Fruit fly (Drosophila melanogaster) whole organism, embryonic: Measurements from ENCODE around the gene mib1.
A peak's percentile ranks its signal among the peaks of the same experiment; 100 is the strongest.

Experiments used
- ATbp ChIP-seq: fragments of 200-800 bp; sonication (Bioruptor generic); optimal IDR thresholded peaks from 2 replicates; lab custom pipeline; 2017; ENCODE audit warnings: missing biosample characterization, mild to moderate bottlenecking, missing genetic modification characterization, missing genetic modification reagents
- Atf-2 ChIP-seq: fragments of 200-800 bp; sonication (Bioruptor generic); optimal IDR thresholded peaks from 2 replicates; lab custom pipeline; 2016; ENCODE audit warnings: missing biosample characterization, missing genetic modification characterization
- CG10209 ChIP-seq: fragments of 200-800 bp; sonication (Bioruptor generic); optimal IDR thresholded peaks from 3 replicates; lab custom pipeline; 2017; ENCODE audit warnings: missing biosample characterization, mild to moderate bottlenecking, missing genetic modification characterization, missing genetic modification reagents
- CG1024 ChIP-seq: fragments of 200-800 bp; sonication (Bioruptor generic); IDR thresholded peaks from 2 replicates; pipeline ENCODE4 v1.3.6; 2022; ENCODE audit warnings: missing biosample characterization, missing genetic modification characterization
- CG11093 ChIP-seq: fragments of 200-800 bp; sonication (Bioruptor generic); IDR thresholded peaks from 3 replicates; pipeline ENCODE4 v1.3.6; 2022; ENCODE audit warnings: missing biosample characterization, missing genetic modification characterization
- CG11560 ChIP-seq: fragments of 200-800 bp; sonication (Bioruptor generic); IDR thresholded peaks from 3 replicates; pipeline ENCODE4 v1.3.6; 2022; ENCODE audit warnings: missing biosample characterization, missing genetic modification characterization
- CG12071 ChIP-seq: fragments of 200-800 bp; sonication (Bioruptor generic); optimal IDR thresholded peaks from 3 replicates; lab custom pipeline; 2018; ENCODE audit warnings: missing biosample characterization, mild to moderate bottlenecking, missing genetic modification characterization
- CG12236 ChIP-seq: fragments of 200-800 bp; sonication (Bioruptor generic); optimal IDR thresholded peaks from 2 replicates; lab custom pipeline; 2016; ENCODE audit warnings: missing biosample characterization, missing genetic modification characterization
- CG12391 ChIP-seq: fragments of 200-800 bp; sonication (Bioruptor generic); optimal IDR thresholded peaks from 3 replicates; lab custom pipeline; 2018; ENCODE audit warnings: missing biosample characterization, mild to moderate bottlenecking, missing genetic modification characterization, moderate library complexity
- CG12744 ChIP-seq: fragments of 200-800 bp; sonication (Bioruptor generic); optimal IDR thresholded peaks from 2 replicates; lab custom pipeline; 2016; ENCODE audit warnings: missing biosample characterization, missing genetic modification characterization
- CG14050 ChIP-seq: fragments of 200-800 bp; sonication (Bioruptor generic); IDR thresholded peaks from 3 replicates; pipeline ENCODE4 v1.3.6; 2022; ENCODE audit warnings: missing biosample characterization, missing genetic modification characterization
- CG14441 ChIP-seq: fragments of 200-800 bp; sonication (Bioruptor generic); IDR thresholded peaks from 2 replicates; pipeline ENCODE4 v1.3.6; 2022; ENCODE audit warnings: missing biosample characterization, missing genetic modification characterization
- CG15269 ChIP-seq: fragments of 200-800 bp; sonication (Bioruptor generic); optimal IDR thresholded peaks from 2 replicates; lab custom pipeline; 2018; ENCODE audit warnings: missing biosample characterization, mild to moderate bottlenecking, missing genetic modification characterization, moderate library complexity
- CG18476 ChIP-seq: fragments of 200-800 bp; sonication (Bioruptor generic); optimal IDR thresholded peaks from 2 replicates; lab custom pipeline; 2016; ENCODE audit warnings: missing biosample characterization, mild to moderate bottlenecking, missing genetic modification characterization
- CG18764 ChIP-seq: fragments of 200-800 bp; sonication (Bioruptor generic); optimal IDR thresholded peaks from 3 replicates; lab custom pipeline; 2016; ENCODE audit warnings: missing biosample characterization, missing genetic modification characterization
- CG2678 ChIP-seq: fragments of 200-800 bp; sonication (Bioruptor generic); optimal IDR thresholded peaks from 3 replicates; lab custom pipeline; 2019; ENCODE audit warnings: missing biosample characterization, mild to moderate bottlenecking, missing genetic modification characterization, moderate library complexity
- CG31224 ChIP-seq: fragments of 200-800 bp; sonication (Bioruptor generic); IDR thresholded peaks from 2 replicates; pipeline ENCODE4 v1.3.6; 2022; ENCODE audit warnings: missing biosample characterization, missing genetic modification characterization
- CG6175 ChIP-seq: fragments of 200-800 bp; sonication (Bioruptor generic); IDR thresholded peaks from 3 replicates; pipeline ENCODE4 v1.3.6; 2022; ENCODE audit warnings: missing biosample characterization, missing genetic modification characterization
- D ChIP-seq, 2 experiments: fragments of 200-800 bp in 1 of 2; fragments of >200 bp in 1 of 2; sonication (Bioruptor generic) in 1 of 2; optimal IDR thresholded peaks; 2 replicates in 1 of 2; 3 replicates in 1 of 2; lab custom pipeline; 2017; ENCODE audit warnings: mild to moderate bottlenecking in 1 of 2, missing biosample characterization in 1 of 2, missing genetic modification characterization in 1 of 2, missing genetic modification reagents in 1 of 2
- Deaf1 ChIP-seq: fragments of 200-800 bp; optimal IDR thresholded peaks from 3 replicates; lab custom pipeline; 2019; ENCODE audit warnings: missing biosample characterization, mild to moderate bottlenecking, missing genetic modification characterization, moderate library complexity
- Dll ChIP-seq: fragments of 200-800 bp; sonication (Bioruptor generic); IDR thresholded peaks from 4 replicates; pipeline ENCODE4 v1.3.6; 2022; ENCODE audit warnings: missing biosample characterization, missing genetic modification characterization; ENCODE audit not compliant: partially characterized antibody
- E2f1 ChIP-seq: fragments of 200-800 bp; sonication (Bioruptor generic); IDR thresholded peaks from 2 replicates; pipeline ENCODE4 v1.3.6; 2022; ENCODE audit warnings: missing biosample characterization, missing genetic modification characterization
- HmgZ ChIP-seq: fragments of 200-800 bp; sonication (Bioruptor generic); optimal IDR thresholded peaks from 2 replicates; lab custom pipeline; 2018; ENCODE audit warnings: missing biosample characterization, mild to moderate bottlenecking, missing genetic modification characterization
- Hmr ChIP-seq: fragments of 200-800 bp; sonication (Bioruptor generic); optimal IDR thresholded peaks from 3 replicates; lab custom pipeline; 2017; ENCODE audit warnings: mild to moderate bottlenecking, missing biosample characterization, missing genetic modification reagents, missing genetic modification characterization
- Hr3 ChIP-seq: fragments of 200-800 bp; sonication (Bioruptor generic); optimal IDR thresholded peaks from 3 replicates; lab custom pipeline; 2016; ENCODE audit warnings: missing biosample characterization, missing genetic modification characterization
- Jarid2 ChIP-seq: fragments of 200-800 bp; sonication (Bioruptor generic); optimal IDR thresholded peaks from 3 replicates; lab custom pipeline; 2017; ENCODE audit warnings: mild to moderate bottlenecking, missing biosample characterization, missing genetic modification reagents, missing genetic modification characterization
- MESR4 ChIP-seq: fragments of 200-800 bp; sonication (Bioruptor generic); optimal IDR thresholded peaks from 2 replicates; lab custom pipeline; 2018; ENCODE audit warnings: missing biosample characterization, mild to moderate bottlenecking, missing genetic modification characterization, moderate library complexity
- Max ChIP-seq: fragments of 200-800 bp; sonication (Bioruptor generic); optimal IDR thresholded peaks from 2 replicates; lab custom pipeline; 2016; ENCODE audit warnings: missing biosample characterization, mild to moderate bottlenecking, missing genetic modification characterization
- Med ChIP-seq: fragments of 200-800 bp; sonication (Bioruptor generic); peaks from one replicate; lab custom pipeline; 2016; ENCODE audit warnings: missing biosample characterization, missing genetic modification characterization, mild to moderate bottlenecking, inconsistent platforms, moderate library complexity
- Meics ChIP-seq: fragments of 200-800 bp; sonication (Bioruptor generic); optimal IDR thresholded peaks from 2 replicates; lab custom pipeline; 2017; ENCODE audit warnings: missing biosample characterization, mild to moderate bottlenecking, missing genetic modification characterization
- Mes4 ChIP-seq: fragments of 200-800 bp; sonication (Bioruptor generic); optimal IDR thresholded peaks from 2 replicates; lab custom pipeline; 2016; ENCODE audit warnings: missing biosample characterization, missing genetic modification characterization
- NC2β ChIP-seq: fragments of 200-800 bp; sonication (Bioruptor generic); optimal IDR thresholded peaks from 2 replicates; lab custom pipeline; 2016; ENCODE audit warnings: missing biosample characterization, missing genetic modification characterization
- Oaz ChIP-seq: fragments of 200-800 bp; sonication (Bioruptor generic); IDR thresholded peaks from 2 replicates; pipeline ENCODE4 v1.3.6; 2022; ENCODE audit warnings: missing biosample characterization, missing genetic modification characterization
- Optix ChIP-seq: fragments of 200-800 bp; sonication (Bioruptor generic); IDR thresholded peaks from 3 replicates; pipeline ENCODE4 v1.3.6; 2022; ENCODE audit warnings: missing biosample characterization, missing genetic modification characterization
- Pdp1 ChIP-seq, 2 experiments: fragments of 200-800 bp; sonication (Bioruptor generic); optimal IDR thresholded peaks; 3 replicates each; lab custom pipeline; 2016; ENCODE audit warnings: missing biosample characterization in 2 of 2, missing genetic modification characterization in 2 of 2, mild to moderate bottlenecking in 1 of 2, moderate library complexity in 1 of 2
- Spps ChIP-seq: fragments of 200-800 bp; sonication (Bioruptor generic); optimal IDR thresholded peaks from 2 replicates; lab custom pipeline; 2018; ENCODE audit warnings: missing biosample characterization, mild to moderate bottlenecking, missing genetic modification characterization
- Sry-δ ChIP-seq: fragments of 200-800 bp; sonication (Bioruptor generic); optimal IDR thresholded peaks from 2 replicates; lab custom pipeline; 2016; ENCODE audit warnings: missing biosample characterization, missing genetic modification characterization
- br ChIP-seq: fragments of >200 bp; optimal IDR thresholded peaks from 2 replicates; lab custom pipeline; 2017
- crol ChIP-seq: fragments of 200-800 bp; sonication (Bioruptor generic); IDR thresholded peaks from 2 replicates; pipeline ENCODE4 v1.3.6; 2022; ENCODE audit warnings: missing biosample characterization, missing genetic modification characterization
- danr ChIP-seq: fragments of 200-800 bp; sonication (Bioruptor generic); IDR thresholded peaks from 2 replicates; pipeline ENCODE4 v1.3.6; 2022; ENCODE audit warnings: missing biosample characterization, missing genetic modification characterization
- dati ChIP-seq: fragments of 200-800 bp; sonication (Bioruptor generic); IDR thresholded peaks from 2 replicates; pipeline ENCODE4 v1.3.6; 2022; ENCODE audit warnings: missing biosample characterization, missing genetic modification characterization
- eve ChIP-seq, 2 experiments: fragments of >200 bp; optimal IDR thresholded peaks; 2 replicates each; lab custom pipeline; 2017; ENCODE audit warnings: missing biosample characterization in 2 of 2, missing genetic modification characterization in 2 of 2
- gsb ChIP-seq: fragments of 200-800 bp; sonication (Bioruptor generic); IDR thresholded peaks from 2 replicates; pipeline ENCODE4 v1.3.6; 2022; ENCODE audit warnings: missing biosample characterization, missing genetic modification characterization
- gsb-n ChIP-seq: fragments of 200-800 bp; sonication (Bioruptor generic); optimal IDR thresholded peaks from 3 replicates; lab custom pipeline; 2018; ENCODE audit warnings: missing biosample characterization, mild to moderate bottlenecking, missing genetic modification characterization
- insv ChIP-seq, 2 experiments: fragments of 200-800 bp; sonication (Bioruptor generic); optimal IDR thresholded peaks; 3 replicates each; lab custom pipeline; 2016 to 2018; ENCODE audit warnings: missing biosample characterization in 2 of 2, missing genetic modification characterization in 2 of 2
- lbe ChIP-seq: fragments of 200-800 bp; sonication (Bioruptor generic); optimal IDR thresholded peaks from 2 replicates; lab custom pipeline; 2016; ENCODE audit warnings: missing biosample characterization, mild to moderate bottlenecking, missing genetic modification characterization
- mirr ChIP-seq: fragments of 200-800 bp; sonication (Bioruptor generic); optimal IDR thresholded peaks from 3 replicates; lab custom pipeline; 2018; ENCODE audit warnings: missing biosample characterization, mild to moderate bottlenecking, missing genetic modification characterization
- nau ChIP-seq: fragments of 200-800 bp; sonication (Bioruptor generic); optimal IDR thresholded peaks from 3 replicates; lab custom pipeline; 2017; ENCODE audit warnings: missing biosample characterization, mild to moderate bottlenecking, missing genetic modification characterization, missing genetic modification reagents
- sisA ChIP-seq: fragments of 200-800 bp; sonication (Bioruptor generic); IDR thresholded peaks from 2 replicates; pipeline ENCODE4 v1.3.6; 2022; ENCODE audit warnings: missing biosample characterization, missing genetic modification characterization
- yki ChIP-seq: fragments of >200 bp; optimal IDR thresholded peaks from 3 replicates; lab custom pipeline; 2018

Gene mib1

DNA sequence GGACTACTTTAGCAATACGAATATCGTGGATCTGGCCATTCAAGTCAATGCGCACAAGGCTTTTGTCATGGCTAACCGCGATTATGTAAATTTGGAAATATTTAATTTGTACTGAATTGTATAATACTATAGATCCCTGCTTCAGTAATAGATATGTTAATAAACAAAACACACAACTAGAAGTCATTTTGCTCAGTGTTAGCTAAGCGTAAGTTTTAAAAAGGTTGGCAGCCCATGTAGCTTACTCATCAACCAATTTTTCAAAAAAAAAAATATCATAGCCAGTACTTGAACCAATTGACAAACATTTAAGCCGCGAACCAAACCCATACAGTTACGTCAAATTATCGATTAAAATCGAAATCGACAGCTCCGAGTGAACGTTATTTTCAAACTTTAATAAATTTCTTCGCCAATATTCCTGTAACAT lies 25.5 kb upstream of the mib1 start (continued):
- peak; percentile 41 for TF ChIP-seq Deaf1 (tag; lab: Kevin White, UChicago)
- peak; percentile 64 for TF ChIP-seq Hr3 (GFP tag; lab: Kevin White, UChicago)
- peak; percentile 18 for TF ChIP-seq lbe (GFP tag; lab: Kevin White, UChicago)
- TF ChIP-seq CG15269 (tag; lab: Kevin White, UChicago): peak; percentile 80
- peak; percentile 80 to 86 for TF ChIP-seq Pdp1 (GFP tag; optimal IDR thresholded peaks at IDR 0.05; lab: Kevin White, UChicago)
- TF ChIP-seq CG12071 (GFP tag; lab: Kevin White, UChicago): peak; percentile 81
- peak; percentile 81 for TF ChIP-seq sisA
- TF ChIP-seq CG2678: peak; percentile 79
- peak; percentile 52 for TF ChIP-seq Jarid2 (GFP tag; lab: Kevin White, UChicago)
- TF ChIP-seq crol (GFP tag; lab: Robert Waterston, UW): no peak
- TF ChIP-seq CG18476 (GFP tag; lab: Kevin White, UChicago): peak; percentile 62
- TF ChIP-seq NC2β: peak; percentile 66
- TF ChIP-seq Hmr (GFP tag; lab: Kevin White, UChicago): peak; percentile 93
- no peak for TF ChIP-seq D (optimal IDR thresholded peaks at IDR 0.05; lab: Kevin White, UChicago)
- peak; percentile 44 for TF ChIP-seq D (GFP tag; optimal IDR thresholded peaks at IDR 0.05; lab: Kevin White, UChicago)
- TF ChIP-seq Sry-δ: peak; percentile 77
- TF ChIP-seq Mes4 (GFP tag; lab: Kevin White, UChicago): peak; percentile 54
- peak; percentile 57 for TF ChIP-seq Atf-2 (GFP tag; lab: Kevin White, UChicago)
- TF ChIP-seq CG31224 (GFP tag; lab: Robert Waterston, UW): peak; percentile 77
- TF ChIP-seq E2f1 (GFP tag; lab: Robert Waterston, UW): peak; percentile 79
- peak; percentile 56 for TF ChIP-seq gsb-n
- peak; percentile 73 for TF ChIP-seq CG12744 (GFP tag; lab: Kevin White, UChicago)
- peak; percentile 60 for TF ChIP-seq nau (GFP tag; lab: Kevin White, UChicago)
- peak; percentile 28; the same call in 1 of the 3 replicates for TF ChIP-seq CG14050 (GFP tag; lab: Robert Waterston, UW)
- TF ChIP-seq CG12391 (tag; lab: Kevin White, UChicago): peak; percentile 82
- TF ChIP-seq CG14441 (GFP tag; lab: Robert Waterston, UW): peak; percentile 81
- peak; percentile 44 for TF ChIP-seq CG18764 (GFP tag; lab: Kevin White, UChicago)
- peak; percentile 38 for TF ChIP-seq yki (lab: Kevin White, UChicago)
- TF ChIP-seq dati (GFP tag; lab: Robert Waterston, UW): peak; percentile 62; the same call in 1 of the 2 replicates
- no peak for TF ChIP-seq eve (GFP tag; optimal IDR thresholded peaks at IDR 0.05; lab: Kevin White, UChicago)
- TF ChIP-seq CG1024 (GFP tag; lab: Robert Waterston, UW): peak; percentile 63; the same call in 1 of the 2 replicates
- TF ChIP-seq Spps (tag; lab: Kevin White, UChicago): peak; percentile 60
- TF ChIP-seq MESR4: peak; percentile 45
- TF ChIP-seq Optix: peak; percentile 61; the same call in 1 of the 3 replicates
- peak; percentile 57; the same call in 3 of the 4 replicates for TF ChIP-seq Dll
- peak; percentile 63 for TF ChIP-seq ATbp (GFP tag; lab: Kevin White, UChicago)
- peak; percentile 93 for TF ChIP-seq HmgZ (tag; lab: Kevin White, UChicago)
- peak; percentile 47 for TF ChIP-seq Max (GFP tag; lab: Kevin White, UChicago)
- TF ChIP-seq Meics: peak; percentile 77
- TF ChIP-seq CG10209: peak; percentile 71
- TF ChIP-seq CG11093 (GFP tag; lab: Robert Waterston, UW): peak; percentile 33; the same call in 1 of the 3 replicates
- 0 out of 2 replicates have a peak, but pooled peaks have one; percentile 14 for TF ChIP-seq danr (GFP tag; lab: Robert Waterston, UW)
- peak; percentile 63 for TF ChIP-seq Oaz (GFP tag; lab: Robert Waterston, UW)
- peak in 1 of 2 experiments; percentile 61 for TF ChIP-seq insv (GFP tag; optimal IDR thresholded peaks at IDR 0.05; lab: Kevin White, UChicago)
- peak; percentile 72 for TF ChIP-seq gsb (GFP tag; lab: Robert Waterston, UW)
- peak; percentile 32 for TF ChIP-seq CG12236 (GFP tag; lab: Kevin White, UChicago)
- no peak for TF ChIP-seq mirr (GFP tag; lab: Kevin White, UChicago)
- TF ChIP-seq CG6175: 0 out of 3 replicates have a peak, but pooled peaks have one; percentile 37
- TF ChIP-seq br (lab: Kevin White, UChicago): no peak
- TF ChIP-seq CG11560: peak; percentile 95
- peak; percentile 97 for TF ChIP-seq Med
